Worm (Caenorhabditis elegans): Measurements from ENCODE around the gene rsu-1.

DNA sequence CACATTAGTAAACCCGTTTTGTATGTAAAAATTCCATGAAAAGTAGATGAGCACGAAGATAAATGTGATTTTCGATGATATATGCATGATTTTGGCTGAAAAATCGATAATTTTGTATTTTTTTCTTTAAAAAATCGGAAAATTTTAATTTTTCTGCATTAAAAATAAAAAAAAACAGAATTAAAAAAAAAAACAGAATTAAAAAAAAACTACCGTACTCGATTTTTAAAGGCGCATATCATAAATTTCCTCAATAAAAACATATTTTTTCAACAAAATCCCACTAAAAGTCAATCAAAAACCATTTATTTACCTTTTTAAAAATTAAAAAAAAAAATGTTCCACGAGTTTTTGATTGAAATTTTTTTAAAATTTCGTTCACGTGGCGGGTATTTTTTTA, 21.3 kb downstream of the rsu-1 start, which contains the start of gene gly-14:
- TF ChIP-seq nhr-237 (tag; optimal IDR thresholded peaks at IDR 0.05) (no peak), nhr-28 (tag; optimal IDR thresholded peaks at IDR 0.05) (no peak), fkh-10 (GFP tag; optimal IDR thresholded peaks at IDR 0.05) (no peak), pha-4 (GFP tag; IDR thresholded peaks at IDR 0.05) (no peak), pha-4 (tag; optimal IDR thresholded peaks at IDR 0.05) (no peak)
